Worm (Caenorhabditis elegans) whole organism, L4 larva: Measurements from ENCODE around the gene T21C9.11.

Source experiments
- R02D3.7 ChIP-seq: fragments of 150-350 bp; sonication (generic microtip); optimal IDR thresholded peaks from 3 replicates; lab custom pipeline; 2014; ENCODE audit warnings: missing biosample characterization, missing genetic modification characterization
- egl-27 ChIP-seq: sonication (generic microtip); optimal IDR thresholded peaks from 3 replicates; lab custom pipeline; 2017; ENCODE audit warnings: missing biosample characterization, missing genetic modification reagents, missing genetic modification characterization
- lir-3 ChIP-seq: sonication (generic microtip); optimal IDR thresholded peaks from 2 replicates; lab custom pipeline; 2016; ENCODE audit warnings: mild to moderate bottlenecking, missing genetic modification characterization, missing compliant biosample characterization
- nhr-76 ChIP-seq: fragments of 150-350 bp; optimal IDR thresholded peaks from 2 replicates; lab custom pipeline; 2014; ENCODE audit warnings: missing biosample characterization, missing genetic modification characterization

DNA sequence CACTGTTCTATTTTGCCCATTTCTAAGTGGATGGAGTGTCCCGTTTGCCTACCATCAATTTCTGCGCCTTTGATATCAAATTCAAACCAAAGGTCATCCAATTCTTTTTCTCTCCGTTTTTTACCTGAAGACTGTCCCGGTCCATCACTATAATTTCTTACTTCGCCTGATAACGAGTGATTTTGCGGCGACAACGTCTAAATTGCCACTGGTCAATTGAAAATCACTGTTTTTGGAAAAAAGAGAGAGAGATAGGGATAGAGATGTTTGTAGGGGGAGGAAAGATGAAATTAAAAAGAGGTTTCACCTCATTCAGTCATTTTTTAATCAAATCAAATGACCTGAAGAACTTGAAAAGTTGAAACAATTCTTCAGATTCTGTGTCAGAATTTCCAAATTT lies 23.2 kb downstream of the T21C9.11 start:
- TF ChIP-seq lir-3 (tag; lab: Kevin White, UChicago): no peak
- no peak for TF ChIP-seq nhr-76 (tag; lab: Kevin White, UChicago)
- TF ChIP-seq R02D3.7 (tag; lab: Kevin White, UChicago): no peak
- TF ChIP-seq egl-27 (tag; lab: Kevin White, UChicago): no peak
